Fruit fly (Drosophila melanogaster) whole organism, wandering third instar larva: ENCODE data around the gene ND-30.

Experiments
- Abd-B ChIP-seq: fragments of >200 bp; optimal IDR thresholded peaks from 2 replicates; lab custom pipeline; 2017; ENCODE audit warnings: missing biosample characterization, missing genetic modification characterization
- CG32264 ChIP-seq: fragments of 200-800 bp; sonication (Bioruptor generic); optimal IDR thresholded peaks from 2 replicates; lab custom pipeline; 2016; ENCODE audit warnings: missing biosample characterization, missing genetic modification characterization
- CG9705 ChIP-seq: fragments of 200-800 bp; sonication (Bioruptor generic); optimal IDR thresholded peaks from 2 replicates; lab custom pipeline; 2018; ENCODE audit warnings: missing biosample characterization, mild to moderate bottlenecking, missing genetic modification characterization
- CrebA ChIP-seq: fragments of 200-800 bp; sonication (Bioruptor generic); optimal IDR thresholded peaks from 2 replicates; lab custom pipeline; 2016; ENCODE audit warnings: missing biosample characterization, mild to moderate bottlenecking, missing genetic modification characterization, borderline replicate concordance
- Dfd ChIP-seq: fragments of >200 bp; optimal IDR thresholded peaks from 2 replicates; lab custom pipeline; 2017; ENCODE audit warnings: missing biosample characterization, missing genetic modification characterization
- Dif ChIP-seq: fragments of 200-275, 200-300 bp; sonication (Bioruptor generic); optimal IDR thresholded peaks from 2 replicates; lab custom pipeline; 2018; ENCODE audit warnings: missing biosample characterization, missing genetic modification characterization; ENCODE audit not compliant: partially characterized antibody
- GATAd ChIP-seq: sonication (Bioruptor generic); optimal IDR thresholded peaks from 2 replicates; lab custom pipeline; 2016; ENCODE audit warnings: missing biosample characterization, missing genetic modification characterization
- HLH106 ChIP-seq: fragments of 200-800 bp; optimal IDR thresholded peaks from 3 replicates; lab custom pipeline; 2019; ENCODE audit warnings: missing biosample characterization, mild to moderate bottlenecking, missing genetic modification characterization, moderate library complexity
- Hnf4 ChIP-seq: fragments of 200-800 bp; sonication (Bioruptor generic); optimal IDR thresholded peaks from 2 replicates; lab custom pipeline; 2016; ENCODE audit warnings: missing biosample characterization, mild to moderate bottlenecking, missing genetic modification characterization
- Hr78 ChIP-seq: fragments of >200 bp; optimal IDR thresholded peaks from 2 replicates; lab custom pipeline; 2017; ENCODE audit warnings: missing biosample characterization, missing genetic modification characterization
- Hr83 ChIP-seq: fragments of 200-300 bp; sonication (Bioruptor generic); optimal IDR thresholded peaks from 2 replicates; lab custom pipeline; 2016; ENCODE audit warnings: missing biosample characterization, mild to moderate bottlenecking, missing genetic modification characterization, moderate library complexity; ENCODE audit not compliant: poor library complexity, severe bottlenecking
- Jra ChIP-seq: sonication (Bioruptor generic); optimal IDR thresholded peaks from 2 replicates; lab custom pipeline; 2016; ENCODE audit warnings: missing biosample characterization, missing genetic modification characterization
- Mio ChIP-seq: sonication (Bioruptor generic); optimal IDR thresholded peaks from 2 replicates; lab custom pipeline; 2016; ENCODE audit warnings: missing biosample characterization, missing genetic modification characterization
- Myc ChIP-seq: fragments of >200 bp; optimal IDR thresholded peaks from 2 replicates; lab custom pipeline; 2017
- N ChIP-seq: fragments of >200 bp; optimal IDR thresholded peaks from 2 replicates; lab custom pipeline; 2018; ENCODE audit warnings: missing biosample characterization, missing external identifiers, missing genetic modification characterization
- OdsH ChIP-seq: fragments of 200-800 bp; sonication (Bioruptor generic); optimal IDR thresholded peaks from 2 replicates; lab custom pipeline; 2016; ENCODE audit warnings: missing biosample characterization, mild to moderate bottlenecking, missing genetic modification characterization
- Rel ChIP-seq, 2 experiments: fragments of 200-800 bp; sonication (Bioruptor generic) in 1 of 2; optimal IDR thresholded peaks; 2 replicates in 1 of 2; 3 replicates in 1 of 2; lab custom pipeline; 2016 to 2019; ENCODE audit warnings: mild to moderate bottlenecking in 2 of 2, missing biosample characterization in 2 of 2, missing genetic modification characterization in 2 of 2, moderate library complexity in 1 of 2
- Sp1 ChIP-seq: fragments of 200-800 bp; sonication (Bioruptor generic); optimal IDR thresholded peaks from 3 replicates; lab custom pipeline; 2019; ENCODE audit warnings: missing biosample characterization, mild to moderate bottlenecking, missing genetic modification characterization, moderate library complexity
- Vsx2 ChIP-seq: fragments of 200-300, 225-300 bp; sonication (Bioruptor generic); optimal IDR thresholded peaks from 2 replicates; lab custom pipeline; 2018; ENCODE audit warnings: missing biosample characterization, missing genetic modification characterization; ENCODE audit not compliant: partially characterized antibody
- br ChIP-seq: fragments of 200-800 bp; sonication (Bioruptor generic); optimal IDR thresholded peaks from 2 replicates; lab custom pipeline; 2016; ENCODE audit warnings: missing biosample characterization, missing genetic modification characterization
- brk ChIP-seq: fragments of 200-800 bp; sonication (Bioruptor generic); optimal IDR thresholded peaks from 2 replicates; lab custom pipeline; 2016; ENCODE audit warnings: missing biosample characterization, mild to moderate bottlenecking, missing genetic modification characterization
- dl ChIP-seq, 2 experiments: fragments of 175-275, 200-275 bp in 1 of 2; fragments of 200-275 bp in 1 of 2; sonication (Bioruptor generic); optimal IDR thresholded peaks; lab custom pipeline; 2018; ENCODE audit warnings: mild to moderate bottlenecking in 2 of 2, missing biosample characterization in 2 of 2, missing genetic modification characterization in 2 of 2, moderate library complexity in 2 of 2; ENCODE audit not compliant: partially characterized antibody in 2 of 2, insufficient read depth in 1 of 2
- dmrt93B ChIP-seq: fragments of 200-800 bp; sonication (Bioruptor generic); optimal IDR thresholded peaks from 2 replicates; lab custom pipeline; 2018; ENCODE audit warnings: missing biosample characterization, mild to moderate bottlenecking, missing genetic modification characterization
- dsf ChIP-seq: sonication (Bioruptor generic); optimal IDR thresholded peaks from 2 replicates; lab custom pipeline; 2016; ENCODE audit warnings: missing biosample characterization, missing genetic modification characterization, borderline replicate concordance
- ey ChIP-seq: fragments of 200-800 bp; sonication (Bioruptor generic); optimal IDR thresholded peaks from 2 replicates; lab custom pipeline; 2016; ENCODE audit warnings: missing biosample characterization, missing genetic modification characterization
- foxo ChIP-seq, 2 experiments: fragments of 200-800 bp; sonication (Bioruptor generic); optimal IDR thresholded peaks; 2 replicates in 1 of 2; 3 replicates in 1 of 2; lab custom pipeline; 2016 to 2017; ENCODE audit warnings: missing biosample characterization in 2 of 2, missing genetic modification characterization in 2 of 2
- fru ChIP-seq: fragments of 200-800 bp; sonication (Bioruptor generic); optimal IDR thresholded peaks from 3 replicates; lab custom pipeline; 2016; ENCODE audit warnings: missing biosample characterization, mild to moderate bottlenecking, missing genetic modification characterization
- h ChIP-seq: fragments of 200-800 bp; sonication (Bioruptor generic); optimal IDR thresholded peaks from 3 replicates; lab custom pipeline; 2016; ENCODE audit warnings: missing biosample characterization, mild to moderate bottlenecking, missing genetic modification characterization
- jim ChIP-seq: fragments of 175-275, 200-325 bp; sonication (Bioruptor generic); optimal IDR thresholded peaks from 2 replicates; lab custom pipeline; 2016; ENCODE audit warnings: missing biosample characterization, mild to moderate bottlenecking, missing genetic modification characterization
- lola ChIP-seq: fragments of >200 bp; optimal IDR thresholded peaks from 2 replicates; lab custom pipeline; 2017; ENCODE audit warnings: missing biosample characterization, missing genetic modification characterization
- pan ChIP-seq: fragments of >200 bp; optimal IDR thresholded peaks from 2 replicates; lab custom pipeline; 2017
- psq ChIP-seq: fragments of 200-800 bp; sonication (Bioruptor generic); optimal IDR thresholded peaks from 3 replicates; lab custom pipeline; 2017; ENCODE audit warnings: missing biosample characterization, mild to moderate bottlenecking, missing genetic modification characterization, moderate library complexity
- rgr ChIP-seq: fragments of 200-800 bp; sonication (Bioruptor generic); optimal IDR thresholded peaks from 3 replicates; lab custom pipeline; 2016; ENCODE audit warnings: missing biosample characterization, mild to moderate bottlenecking, missing genetic modification characterization
- sage ChIP-seq: fragments of 200-800 bp; sonication (Bioruptor generic); optimal IDR thresholded peaks from 2 replicates; lab custom pipeline; 2016; ENCODE audit warnings: missing biosample characterization, mild to moderate bottlenecking, missing genetic modification characterization
- sv ChIP-seq: fragments of 200-800 bp; sonication (Bioruptor generic); optimal IDR thresholded peaks from 3 replicates; lab custom pipeline; 2016; ENCODE audit warnings: missing biosample characterization, missing genetic modification characterization
- tai ChIP-seq: sonication (Bioruptor generic); optimal IDR thresholded peaks from 2 replicates; lab custom pipeline; 2016; ENCODE audit warnings: missing biosample characterization, missing genetic modification characterization
- usp ChIP-seq: fragments of >200 bp; optimal IDR thresholded peaks from 2 replicates; lab custom pipeline; 2017; ENCODE audit warnings: missing biosample characterization, missing genetic modification characterization
- woc ChIP-seq: sonication (Bioruptor generic); optimal IDR thresholded peaks from 2 replicates; lab custom pipeline; 2016; ENCODE audit warnings: missing biosample characterization, mild to moderate bottlenecking, missing genetic modification characterization

Gene ND-30

DNA sequence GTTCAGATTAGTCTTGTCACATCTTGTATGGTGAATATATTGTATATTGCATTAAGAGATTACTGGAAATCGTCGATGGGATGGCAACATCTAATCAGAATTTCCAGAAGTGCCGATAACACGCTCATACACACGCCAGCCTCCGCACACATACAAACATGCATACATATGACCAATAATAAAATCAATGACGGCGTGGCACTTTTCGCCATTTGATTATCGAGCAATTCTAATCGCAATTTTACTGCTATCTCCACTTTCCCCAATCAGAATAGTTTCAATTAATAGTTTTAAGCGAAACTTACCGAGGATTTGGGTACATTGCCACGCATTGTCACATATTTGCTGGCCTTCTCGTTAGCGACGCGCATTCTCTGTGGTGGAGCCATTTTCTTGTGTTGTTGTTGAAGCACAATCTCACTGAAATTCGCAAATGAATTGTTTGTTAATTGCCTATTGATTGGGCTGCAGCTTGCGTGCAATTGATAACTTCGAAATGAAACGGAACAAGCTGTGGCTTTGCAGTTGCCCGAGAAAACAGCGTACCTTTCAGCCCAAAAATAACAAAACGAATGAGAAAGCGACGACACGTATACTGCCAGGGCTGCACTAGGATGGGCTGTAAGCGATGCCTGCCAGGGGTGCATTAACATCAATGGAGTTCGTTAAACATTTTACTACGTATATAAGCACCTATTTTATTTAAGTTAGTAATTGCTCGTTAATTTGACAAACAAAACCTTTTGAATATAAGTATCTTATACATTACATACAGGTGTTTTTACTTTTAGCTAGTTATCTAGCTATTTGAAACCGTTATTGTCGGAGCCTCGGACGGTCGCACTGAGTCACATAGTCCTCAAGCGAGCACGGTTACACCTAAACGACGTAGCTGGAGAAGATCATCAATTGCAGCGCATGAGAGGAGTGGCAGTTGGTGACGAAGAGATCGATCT is 39.3 kb upstream of the ND-30 start, which contains the start of the genes CG32276 and gry:
CG32276 (minus strand) TSS at position 601 of the 956 bp plus-strand sequence.
gry (plus strand) TSS at position 644 of the 956 bp plus-strand sequence.
- no peak for TF ChIP-seq Dfd (GFP tag; lab: Kevin White, UChicago)
- peak; percentile 57 for TF ChIP-seq Hr83 (GFP tag; lab: Kevin White, UChicago)
- TF ChIP-seq Myc, result peak; percentile 83
- no peak for TF ChIP-seq Hr78 (GFP tag; lab: Kevin White, UChicago)
- peak; percentile 89 for TF ChIP-seq fru (GFP tag; lab: Kevin White, UChicago)
- no peak for TF ChIP-seq N (GFP tag; lab: Kevin White, UChicago)
- peak; percentile 62 for TF ChIP-seq psq
- TF ChIP-seq dl (GFP tag; optimal IDR thresholded peaks at IDR 0.05; lab: Kevin White, UChicago; ENCODE audit: insufficient read depth in 1 of 2, partially characterized antibody in 2 of 2), result no peak
- no peak for TF ChIP-seq dmrt93B (GFP tag; lab: Kevin White, UChicago)
- TF ChIP-seq GATAd (GFP tag; lab: Kevin White, UChicago), result no peak
- peak in 1 of 2 experiments; percentile 90 for TF ChIP-seq foxo (GFP tag; optimal IDR thresholded peaks at IDR 0.05; lab: Kevin White, UChicago)
- TF ChIP-seq rgr (GFP tag; lab: Kevin White, UChicago), result peak; percentile 87
- peak; percentile 81 for TF ChIP-seq br
- TF ChIP-seq sv (GFP tag; lab: Kevin White, UChicago), result peak; percentile 69
- peak; percentile 90 for TF ChIP-seq h (GFP tag; lab: Kevin White, UChicago)
- peak; percentile 75 for TF ChIP-seq OdsH (GFP tag; lab: Kevin White, UChicago)
- no peak for TF ChIP-seq sage
- TF ChIP-seq Rel (GFP tag; optimal IDR thresholded peaks at IDR 0.05; lab: Kevin White, UChicago), result no peak
- peak; percentile 73 for TF ChIP-seq Rel (tag; optimal IDR thresholded peaks at IDR 0.05; lab: Kevin White, UChicago)
- TF ChIP-seq Mio, result no peak
- peak; percentile 63 for TF ChIP-seq CG9705 (GFP tag; lab: Kevin White, UChicago)
- peak; percentile 90 for TF ChIP-seq jim
- TF ChIP-seq ey (GFP tag; lab: Kevin White, UChicago), result peak; percentile 76
- peak; percentile 88 for TF ChIP-seq woc (GFP tag; lab: Kevin White, UChicago)
- TF ChIP-seq CrebA (GFP tag; lab: Kevin White, UChicago), result peak; percentile 97
- TF ChIP-seq CG32264 (GFP tag; lab: Kevin White, UChicago), result peak; percentile 18
- peak; percentile 80 for TF ChIP-seq Sp1 (GFP tag; lab: Kevin White, UChicago)
- TF ChIP-seq HLH106, result peak; percentile 79
- TF ChIP-seq Vsx2, result no peak
- no peak for TF ChIP-seq pan
- TF ChIP-seq tai (GFP tag; lab: Kevin White, UChicago), result no peak

- TF ChIP-seq jim, result peak; percentile 14
- TF ChIP-seq psq, result no peak
- TF ChIP-seq br, result peak; percentile 45
- no peak for TF ChIP-seq N (GFP tag; lab: Kevin White, UChicago)
- no peak for TF ChIP-seq ey (GFP tag; lab: Kevin White, UChicago)
- no peak for TF ChIP-seq dl (GFP tag; optimal IDR thresholded peaks at IDR 0.05; lab: Kevin White, UChicago; ENCODE audit: insufficient read depth in 1 of 2, partially characterized antibody in 2 of 2)
- TF ChIP-seq foxo (GFP tag; optimal IDR thresholded peaks at IDR 0.05; lab: Kevin White, UChicago), result peak in 1 of 2 experiments; percentile 59
- peak; percentile 43 for TF ChIP-seq fru (GFP tag; lab: Kevin White, UChicago)
- peak; percentile 5 for TF ChIP-seq sv (GFP tag; lab: Kevin White, UChicago)
- no peak for TF ChIP-seq dsf
- no peak for TF ChIP-seq dmrt93B (GFP tag; lab: Kevin White, UChicago)
- no peak for TF ChIP-seq Hr78 (GFP tag; lab: Kevin White, UChicago)
- TF ChIP-seq Abd-B (GFP tag; lab: Kevin White, UChicago), result no peak
- TF ChIP-seq CG9705 (GFP tag; lab: Kevin White, UChicago), result peak; percentile 13
- no peak for TF ChIP-seq pan
- no peak for TF ChIP-seq CrebA (GFP tag; lab: Kevin White, UChicago)
- TF ChIP-seq tai (GFP tag; lab: Kevin White, UChicago), result no peak
- peak; percentile 68 for TF ChIP-seq woc (GFP tag; lab: Kevin White, UChicago)
- TF ChIP-seq HLH106, result peak; percentile 25
- peak; percentile 79 for TF ChIP-seq Hnf4 (GFP tag; lab: Kevin White, UChicago)
- no peak for TF ChIP-seq GATAd (GFP tag; lab: Kevin White, UChicago)
- no peak for TF ChIP-seq Rel (GFP tag; optimal IDR thresholded peaks at IDR 0.05; lab: Kevin White, UChicago)
- TF ChIP-seq Rel (tag; optimal IDR thresholded peaks at IDR 0.05; lab: Kevin White, UChicago), result peak; percentile 55
- peak; percentile 55 for TF ChIP-seq h (GFP tag; lab: Kevin White, UChicago)
- TF ChIP-seq Dfd (GFP tag; lab: Kevin White, UChicago), result no peak
- TF ChIP-seq OdsH (GFP tag; lab: Kevin White, UChicago), result peak; percentile 44
- no peak for TF ChIP-seq brk (GFP tag; lab: Kevin White, UChicago)
- TF ChIP-seq Mio, result no peak
- no peak for TF ChIP-seq Vsx2
- TF ChIP-seq Sp1 (GFP tag; lab: Kevin White, UChicago), result peak; percentile 15
- TF ChIP-seq lola, result no peak
- no peak for TF ChIP-seq Myc
- TF ChIP-seq CG32264 (GFP tag; lab: Kevin White, UChicago), result no peak
- TF ChIP-seq Hr83 (GFP tag; lab: Kevin White, UChicago), result peak; percentile 55
- TF ChIP-seq rgr (GFP tag; lab: Kevin White, UChicago), result peak; percentile 59
- peak; percentile 25 for TF ChIP-seq sage
- TF ChIP-seq usp, result no peak
- TF ChIP-seq Jra (GFP tag; lab: Kevin White, UChicago), result peak; percentile 50
- no peak for TF ChIP-seq Dif (GFP tag; lab: Kevin White, UChicago)
Measured at dm6 chr3L:3197464-3197863, 38.1 kb upstream of the ND-30 start, which contains the start of gene CG14966. TSS of gene CG14966 (minus strand) at chr3L:3197631.
